Worm (Caenorhabditis elegans) whole organism, L4 larva: ENCODE measurements around the gene seu-1.

Experiments
- F49E8.2 ChIP-seq: sonication (generic microtip); optimal IDR thresholded peaks from 2 replicates; lab custom pipeline; 2016; ENCODE audit warnings: missing compliant biosample characterization, mild to moderate bottlenecking, missing genetic modification characterization, borderline replicate concordance
- arid-1 ChIP-seq: fragments of 200-800 bp; sonication (Bioruptor generic); conservative IDR thresholded peaks from 2 replicates; pipeline ENCODE4 v1.3.6; 2022; ENCODE audit warnings: missing genetic modification reagents, missing genetic modification characterization, missing compliant biosample characterization
- ceh-82 ChIP-seq: sonication (generic microtip); optimal IDR thresholded peaks from 2 replicates; lab custom pipeline; 2017; ENCODE audit warnings: missing biosample characterization, missing genetic modification characterization
- dpl-1 ChIP-seq: fragments of 150-350 bp; optimal IDR thresholded peaks from 2 replicates; lab custom pipeline; 2014; ENCODE audit warnings: missing biosample characterization, missing genetic modification reagents, missing genetic modification characterization
- duxl-1 ChIP-seq: sonication (generic microtip); optimal IDR thresholded peaks from 2 replicates; lab custom pipeline; 2016; ENCODE audit warnings: mild to moderate bottlenecking, missing genetic modification characterization, moderate library complexity, missing compliant biosample characterization; ENCODE audit not compliant: poor library complexity
- fkh-10 ChIP-seq: fragments of 150-350 bp; optimal IDR thresholded peaks from 2 replicates; lab custom pipeline; 2014; ENCODE audit warnings: missing biosample characterization, missing genetic modification reagents, missing genetic modification characterization
- hmg-1.1 ChIP-seq: fragments of 200-800 bp; sonication (Bioruptor generic); IDR thresholded peaks from 2 replicates; pipeline ENCODE4 v1.3.6; 2022; ENCODE audit warnings: missing genetic modification reagents, missing genetic modification characterization, missing compliant biosample characterization
- nhr-11 ChIP-seq: fragments of 150-350 bp; optimal IDR thresholded peaks from 2 replicates; lab custom pipeline; 2014; ENCODE audit warnings: missing biosample characterization, missing genetic modification characterization
- nhr-237 ChIP-seq: sonication (generic microtip); optimal IDR thresholded peaks from 2 replicates; lab custom pipeline; 2017; ENCODE audit warnings: missing biosample characterization, missing genetic modification characterization
- snpc-1.2 ChIP-seq: fragments of 200-800 bp; sonication (Bioruptor generic); IDR thresholded peaks from 2 replicates; pipeline ENCODE4 v1.3.6; 2022; ENCODE audit warnings: missing genetic modification reagents, missing genetic modification characterization, missing compliant biosample characterization
- unc-39 ChIP-seq: sonication (generic microtip); optimal IDR thresholded peaks from 2 replicates; lab custom pipeline; 2017; ENCODE audit warnings: missing biosample characterization, missing genetic modification characterization
- unc-62 ChIP-seq, 3 experiments: fragments of 150-350 bp in 1 of 3; sonication (generic microtip); optimal IDR thresholded peaks in 2 of 3; peaks in 1 of 3; 1 replicate in 1 of 3; 2 replicates in 2 of 3; lab custom pipeline; 2014 to 2017; ENCODE audit warnings: missing biosample characterization in 3 of 3, missing genetic modification characterization in 3 of 3, missing genetic modification reagents in 3 of 3, missing genotype in 1 of 3
- ztf-11 ChIP-seq: fragments of 150-350 bp; optimal IDR thresholded peaks from 2 replicates; lab custom pipeline; 2014; ENCODE audit warnings: missing biosample characterization, missing genetic modification characterization

DNA sequence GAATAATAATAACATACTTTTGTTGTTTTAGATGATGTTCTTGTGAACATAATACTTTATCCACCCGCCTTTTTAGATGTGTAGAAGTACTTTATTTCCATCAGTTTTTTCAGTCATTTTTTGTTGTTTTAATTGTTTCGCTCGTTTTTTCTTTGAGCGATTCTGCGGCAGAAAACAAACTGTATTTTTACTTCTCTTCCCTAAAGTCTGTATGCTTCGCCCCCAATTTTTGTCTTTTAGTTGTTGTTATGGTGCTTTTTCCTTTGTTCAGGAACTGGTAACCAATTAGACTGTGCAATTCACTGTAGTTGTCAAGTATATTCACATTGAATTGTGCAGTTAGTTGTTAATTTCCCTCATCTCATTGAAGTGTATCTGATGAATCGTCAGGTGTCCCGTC is 3.7 kb upstream of the seu-1 start:
- TF ChIP-seq nhr-237 (no peak), dpl-1 (GFP tag; lab: Kevin White, UChicago) (no peak), nhr-11 (tag; lab: Kevin White, UChicago) (no peak), ceh-82 (tag; lab: Kevin White, UChicago) (no peak), unc-39 (tag; lab: Kevin White, UChicago) (no peak), unc-62 (GFP tag; optimal IDR thresholded peaks at IDR 0.05 in 1 of 2; lab: Kevin White, UChicago) (no peak), unc-62 (tag; optimal IDR thresholded peaks at IDR 0.05; lab: Kevin White, UChicago) (no peak), F49E8.2 (peak; percentile 51), ztf-11 (tag; lab: Kevin White, UChicago) (no peak), fkh-10 (GFP tag; lab: Kevin White, UChicago) (no peak), snpc-1.2 (GFP tag; lab: Robert Waterston, UW) (peak; percentile 77), arid-1 (GFP tag; lab: Robert Waterston, UW) (no peak), hmg-1.1 (GFP tag; lab: Robert Waterston, UW) (no peak), duxl-1 (tag; lab: Kevin White, UChicago) (no peak)
